Worm (Caenorhabditis elegans) whole organism, L1 larva: Measurements from ENCODE around the gene T19D12.9.

Experiments used
- C04F5.9 ChIP-seq: sonication (generic microtip); optimal IDR thresholded peaks from 2 replicates; lab custom pipeline; 2016; ENCODE audit warnings: missing genetic modification characterization, missing compliant biosample characterization
- F16B12.6 ChIP-seq: fragments of 150-350 bp; optimal IDR thresholded peaks from 2 replicates; lab custom pipeline; 2014; ENCODE audit warnings: missing biosample characterization, missing genetic modification characterization
- Y116A8C.19 ChIP-seq: sonication (generic microtip); optimal IDR thresholded peaks from 2 replicates; lab custom pipeline; 2016; ENCODE audit warnings: missing compliant biosample characterization, missing genetic modification characterization, borderline replicate concordance
- aha-1 ChIP-seq: fragments of 150-350 bp; optimal IDR thresholded peaks from 2 replicates; lab custom pipeline; 2014; ENCODE audit warnings: missing biosample characterization, missing genetic modification characterization
- aly-2 ChIP-seq: fragments of 150-350 bp; optimal IDR thresholded peaks from 2 replicates; lab custom pipeline; 2014; ENCODE audit warnings: missing biosample characterization, missing genetic modification characterization
- blmp-1 ChIP-seq: fragments of 150-350 bp; optimal IDR thresholded peaks from 2 replicates; lab custom pipeline; 2014; ENCODE audit warnings: missing biosample characterization, missing genetic modification characterization
- ceh-82 ChIP-seq, 3 experiments: fragments of 150-350 bp in 1 of 3; sonication (generic microtip) in 2 of 3; optimal IDR thresholded peaks; 2 replicates each; lab custom pipeline; 2014 to 2017; ENCODE audit warnings: missing biosample characterization in 3 of 3, missing genetic modification characterization in 3 of 3
- ceh-90 ChIP-seq: sonication (generic microtip); optimal IDR thresholded peaks from 2 replicates; lab custom pipeline; 2016; ENCODE audit warnings: missing genetic modification characterization, missing compliant biosample characterization
- efl-1 ChIP-seq, 4 experiments: fragments of 150-350 bp; optimal IDR thresholded peaks in 3 of 4; peaks in 1 of 4; 1 replicate in 1 of 4; 2 replicates in 3 of 4; lab custom pipeline; 2014; ENCODE audit warnings: missing biosample characterization in 2 of 4, missing genetic modification characterization in 2 of 4, missing genetic modification reagents in 2 of 4
- efl-3 ChIP-seq: fragments of 200-800 bp; sonication (Bioruptor generic); optimal IDR thresholded peaks from 2 replicates; lab custom pipeline; 2018; ENCODE audit warnings: mild to moderate bottlenecking, missing genetic modification characterization, missing compliant biosample characterization
- elt-2 ChIP-seq: sonication (generic microtip); optimal IDR thresholded peaks from 2 replicates; lab custom pipeline; 2016; ENCODE audit warnings: missing genetic modification characterization, mild to moderate bottlenecking, inconsistent platforms, missing compliant biosample characterization, missing genetic modification reagents
- elt-3 ChIP-seq, 6 experiments: fragments of 150-350 bp in 1 of 6; sonication (generic microtip); optimal IDR thresholded peaks; 2 replicates each; lab custom pipeline; 2017 to 2018; ENCODE audit warnings: missing biosample characterization in 6 of 6, missing genetic modification characterization in 6 of 6, inconsistent platforms in 1 of 6
- ets-5 ChIP-seq: fragments of 200-800 bp; sonication (Bioruptor generic); IDR thresholded peaks from 2 replicates; pipeline ENCODE4 v1.3.6; 2022; ENCODE audit warnings: missing genetic modification characterization, missing compliant biosample characterization
- fkh-10 ChIP-seq: sonication (generic microtip); optimal IDR thresholded peaks from 2 replicates; lab custom pipeline; 2017; ENCODE audit warnings: missing biosample characterization, missing genetic modification reagents, missing genetic modification characterization
- fos-1 ChIP-seq: fragments of 150-350 bp; optimal IDR thresholded peaks from 2 replicates; lab custom pipeline; 2014; ENCODE audit warnings: missing biosample characterization, missing genetic modification characterization
- hpl-2 ChIP-seq: fragments of 150-350 bp; optimal IDR thresholded peaks from 2 replicates; lab custom pipeline; 2014; ENCODE audit warnings: missing biosample characterization, missing genetic modification reagents, missing genetic modification characterization
- jun-1 ChIP-seq: fragments of 150-350 bp; optimal IDR thresholded peaks from 2 replicates; lab custom pipeline; 2014; ENCODE audit warnings: missing biosample characterization, missing genetic modification reagents, missing genetic modification characterization
- lin-14 ChIP-seq: fragments of 200-800 bp; sonication (Bioruptor generic); optimal IDR thresholded peaks from 2 replicates; lab custom pipeline; 2018; ENCODE audit warnings: mild to moderate bottlenecking, missing genetic modification characterization, moderate library complexity, missing compliant biosample characterization
- lin-35 ChIP-seq, 2 experiments: fragments of 150-350 bp; optimal IDR thresholded peaks; 2 replicates each; lab custom pipeline; 2014; ENCODE audit warnings: missing biosample characterization in 2 of 2, missing genetic modification characterization in 2 of 2, missing genetic modification reagents in 2 of 2
- lin-39 ChIP-seq: fragments of 150-350 bp; optimal IDR thresholded peaks from 2 replicates; lab custom pipeline; 2014; ENCODE audit warnings: missing biosample characterization, missing genetic modification reagents, missing genetic modification characterization
- lsy-2 ChIP-seq, 2 experiments: fragments of 150-350 bp; optimal IDR thresholded peaks; 2 replicates each; lab custom pipeline; 2014; ENCODE audit warnings: missing biosample characterization in 2 of 2, missing genetic modification characterization in 2 of 2
- mef-2 ChIP-seq: fragments of 150-350 bp; optimal IDR thresholded peaks from 2 replicates; lab custom pipeline; 2014; ENCODE audit warnings: missing biosample characterization, missing genetic modification characterization
- nhr-19 ChIP-seq: fragments of 200-800 bp; sonication (Bioruptor generic); conservative IDR thresholded peaks from 2 replicates; pipeline ENCODE4 v1.3.6; 2022; ENCODE audit warnings: missing genetic modification characterization, missing compliant biosample characterization
- nhr-20 ChIP-seq: sonication (generic microtip); optimal IDR thresholded peaks from 2 replicates; lab custom pipeline; 2016; ENCODE audit warnings: mild to moderate bottlenecking, missing genetic modification characterization, missing compliant biosample characterization
- nhr-47 ChIP-seq: sonication (generic microtip); optimal IDR thresholded peaks from 2 replicates; lab custom pipeline; 2016; ENCODE audit warnings: mild to moderate bottlenecking, missing genetic modification characterization, moderate library complexity, missing compliant biosample characterization
- nhr-76 ChIP-seq: sonication (generic microtip); optimal IDR thresholded peaks from 2 replicates; lab custom pipeline; 2017; ENCODE audit warnings: missing biosample characterization, missing genetic modification characterization
- nhr-85 ChIP-seq: sonication (generic microtip); peaks from one replicate; lab custom pipeline; 2016; ENCODE audit warnings: missing genetic modification characterization, inconsistent platforms, missing compliant biosample characterization
- nhr-90 ChIP-seq: sonication (generic microtip); optimal IDR thresholded peaks from 2 replicates; lab custom pipeline; 2016; ENCODE audit warnings: mild to moderate bottlenecking, missing genetic modification characterization, missing compliant biosample characterization; ENCODE audit not compliant: poor library complexity
- pag-3 ChIP-seq: sonication (generic microtip); optimal IDR thresholded peaks from 2 replicates; lab custom pipeline; 2017; ENCODE audit warnings: missing genetic modification characterization, mild to moderate bottlenecking, missing compliant biosample characterization, antibody characterized with exemption, borderline replicate concordance; ENCODE audit not compliant: insufficient read depth
- pax-3 ChIP-seq: fragments of 200-800 bp; sonication (Bioruptor generic); optimal IDR thresholded peaks from 2 replicates; lab custom pipeline; 2018; ENCODE audit warnings: mild to moderate bottlenecking, missing genetic modification characterization, moderate library complexity, missing compliant biosample characterization
- pqm-1 ChIP-seq: sonication (generic microtip); optimal IDR thresholded peaks from 3 replicates; lab custom pipeline; 2017; ENCODE audit warnings: missing biosample characterization, missing genetic modification characterization
- sptf-1 ChIP-seq: fragments of 150-350 bp; optimal IDR thresholded peaks from 2 replicates; lab custom pipeline; 2014; ENCODE audit warnings: missing biosample characterization, missing genetic modification characterization
- tbx-2 ChIP-seq: sonication (generic microtip); optimal IDR thresholded peaks from 2 replicates; lab custom pipeline; 2016; ENCODE audit warnings: missing genetic modification characterization, missing compliant biosample characterization
- unc-30 ChIP-seq: sonication (generic microtip); optimal IDR thresholded peaks from 2 replicates; lab custom pipeline; 2017; ENCODE audit warnings: missing biosample characterization, missing genetic modification characterization
- vab-15 ChIP-seq: sonication (generic microtip); optimal IDR thresholded peaks from 2 replicates; lab custom pipeline; 2017; ENCODE audit warnings: missing genotype, mild to moderate bottlenecking, missing genetic modification characterization, missing compliant biosample characterization
- zip-4 ChIP-seq: fragments of 200-800 bp; sonication (Bioruptor generic); optimal IDR thresholded peaks from 2 replicates; lab custom pipeline; 2018; ENCODE audit warnings: mild to moderate bottlenecking, missing genetic modification characterization, moderate library complexity, missing compliant biosample characterization
- ztf-11 ChIP-seq, 2 experiments: sonication (generic microtip); optimal IDR thresholded peaks; 2 replicates each; lab custom pipeline; 2016 to 2017; ENCODE audit warnings: missing genetic modification characterization in 2 of 2, missing biosample characterization in 1 of 2, missing compliant biosample characterization in 1 of 2

The T19D12.9 gene

DNA sequence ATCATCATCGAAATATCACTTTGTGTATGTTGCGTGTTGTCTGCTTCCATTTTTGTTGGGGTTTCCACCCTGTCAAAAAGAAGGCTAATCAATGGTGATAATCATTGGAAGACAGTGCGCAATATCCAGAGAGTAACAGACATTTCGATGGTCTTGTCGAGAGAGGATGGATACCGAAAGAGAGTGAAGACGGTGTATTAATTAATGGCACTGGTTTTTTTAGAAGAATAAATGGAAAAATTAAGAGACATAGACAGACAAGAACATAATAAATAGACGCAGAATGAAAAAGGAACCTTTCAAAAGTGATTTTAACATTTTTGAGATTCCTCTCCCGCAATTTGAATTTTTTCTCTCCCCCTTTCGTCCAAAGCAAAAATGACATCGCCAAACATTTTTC, 35.2 kb downstream of the T19D12.9 start (continued):
- TF ChIP-seq nhr-47 (tag; lab: Kevin White, UChicago) (no peak), fkh-10 (GFP tag; lab: Kevin White, UChicago) (no peak), elt-3 (tag; optimal IDR thresholded peaks at IDR 0.05; lab: Kevin White, UChicago) (peak in 3 of 6 experiments; percentile 21 to 79 (median 24)), hpl-2 (no peak), unc-30 (tag; lab: Kevin White, UChicago) (no peak), pax-3 (tag; lab: Kevin White, UChicago) (no peak), efl-3 (no peak), nhr-76 (tag; lab: Kevin White, UChicago) (no peak), zip-4 (GFP tag; lab: Kevin White, UChicago) (no peak), jun-1 (tag; lab: Kevin White, UChicago) (no peak), nhr-90 (tag; lab: Kevin White, UChicago) (no peak)

DNA sequence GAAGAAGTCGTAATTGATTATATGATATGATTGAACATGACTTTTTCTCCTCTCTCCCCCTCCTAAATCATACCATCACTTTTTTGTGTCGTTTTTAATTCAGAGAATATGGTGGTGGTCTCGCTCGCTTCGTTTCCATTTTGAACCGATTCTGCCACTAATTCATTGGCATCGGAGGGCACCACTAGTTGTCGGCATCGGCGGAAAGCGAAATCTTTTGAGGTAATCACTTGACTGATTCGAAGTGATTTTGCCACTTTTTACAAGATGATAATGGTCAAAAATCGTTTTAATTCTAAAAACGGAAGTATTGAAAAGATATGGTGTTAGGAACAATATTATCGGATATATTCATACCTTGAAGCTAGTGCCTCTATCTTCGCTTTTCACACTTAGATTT, 37.4 kb downstream of the T19D12.9 start, which contains the start of gene klf-3:
TSS of gene klf-3 (plus strand) at position 109 of the 400 bp plus-strand sequence.
- TF ChIP-seq pag-3 (tag; lab: Kevin White, UChicago) (peak; percentile 53), blmp-1 (peak; percentile 59), elt-3 (tag; optimal IDR thresholded peaks at IDR 0.05; lab: Kevin White, UChicago) (peak in 1 of 6 experiments; percentile 17), nhr-19 (GFP tag; lab: Robert Waterston, UW) (no peak), ceh-82 (tag; optimal IDR thresholded peaks at IDR 0.05; lab: Kevin White, UChicago) (no peak)
- TF ChIP-seq, all 84 proteins: peak for 3

DNA sequence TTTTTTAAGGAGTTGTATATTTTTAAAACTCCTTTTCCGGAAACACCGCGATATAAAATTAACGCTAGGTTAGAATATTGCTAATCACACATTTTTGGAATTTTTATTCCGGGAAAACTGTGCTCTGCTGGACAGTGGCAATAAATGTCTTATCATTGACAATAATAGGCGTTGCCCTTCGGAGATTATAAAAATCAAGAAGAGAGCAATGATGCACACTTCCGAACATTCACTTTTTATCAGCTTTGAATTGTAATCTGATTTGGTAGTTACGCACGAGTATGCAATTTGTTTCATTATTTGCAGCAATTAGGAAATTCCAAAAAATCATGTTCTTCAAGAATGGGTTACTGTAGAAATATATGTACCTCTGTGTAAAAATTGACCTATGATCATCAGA, 38.0 kb downstream of the T19D12.9 start:
- TF ChIP-seq elt-2 (tag; lab: Kevin White, UChicago) (peak; percentile 69), efl-1 (optimal IDR thresholded peaks at IDR 0.05; lab: Kevin White, UChicago) (no peak), efl-1 (GFP tag; optimal IDR thresholded peaks at IDR 0.05 in 1 of 2; lab: Kevin White, UChicago) (peak in 1 of 2 experiments; percentile 21), vab-15 (tag; lab: Kevin White, UChicago) (no peak)

DNA sequence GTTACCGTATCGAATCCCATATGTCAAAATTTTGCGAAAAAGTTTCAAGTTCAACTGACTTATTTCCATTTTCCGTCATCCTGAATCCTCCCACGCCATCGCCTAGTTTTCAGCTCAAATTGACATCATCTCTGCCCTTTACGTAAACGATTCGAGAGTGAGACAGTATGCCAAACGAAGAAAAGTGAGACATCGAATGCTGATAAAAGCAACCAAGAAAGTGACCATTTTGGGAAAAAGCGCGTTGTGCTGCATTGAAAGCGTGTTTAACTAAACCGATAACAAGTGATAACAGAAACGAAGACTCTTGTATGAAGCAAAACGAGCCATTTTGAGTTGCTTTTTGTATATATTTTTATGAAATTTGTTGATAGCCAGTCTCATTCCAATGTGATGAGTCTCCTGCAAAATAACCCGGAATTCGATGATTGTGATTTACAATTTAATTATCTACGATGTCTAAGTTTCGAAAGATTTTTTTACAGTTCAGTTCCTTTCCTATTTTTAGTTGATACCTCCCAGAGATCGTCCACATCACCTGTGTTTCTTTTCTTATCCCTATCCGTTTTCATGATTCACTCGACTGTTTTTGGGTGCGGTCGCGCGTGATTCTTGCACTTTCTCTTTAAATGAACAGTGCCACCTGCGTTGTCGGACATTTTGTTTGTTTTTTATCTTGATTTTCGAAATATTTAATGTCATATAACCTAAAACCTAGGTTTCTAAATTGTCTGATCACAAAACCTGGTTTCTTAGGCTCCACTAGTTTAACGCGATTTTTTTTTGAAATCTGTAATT, 38.8 kb downstream of the T19D12.9 start:
- TF ChIP-seq ets-5 (GFP tag; lab: Robert Waterston, UW) (no peak), pqm-1 (tag; lab: Kevin White, UChicago) (no peak), tbx-2 (no peak), nhr-20 (tag; lab: Kevin White, UChicago) (no peak), pax-3 (tag; lab: Kevin White, UChicago) (no peak), elt-3 (tag; optimal IDR thresholded peaks at IDR 0.05; lab: Kevin White, UChicago) (peak in 1 of 6 experiments; percentile 68), sptf-1 (no peak), aha-1 (tag; lab: Kevin White, UChicago) (no peak), jun-1 (tag; lab: Kevin White, UChicago) (no peak), nhr-76 (tag; lab: Kevin White, UChicago) (no peak), efl-3 (no peak), lsy-2 (tag; optimal IDR thresholded peaks at IDR 0.05; lab: Kevin White, UChicago) (no peak), C04F5.9 (tag; lab: Kevin White, UChicago) (no peak), mef-2 (no peak), nhr-85 (tag; lab: Kevin White, UChicago) (peak; percentile 84), F16B12.6 (no peak), ceh-90 (no peak), lin-39 (no peak), fos-1 (tag; lab: Kevin White, UChicago) (no peak), Y116A8C.19 (tag; lab: Kevin White, UChicago) (no peak), fkh-10 (GFP tag; lab: Kevin White, UChicago) (no peak), blmp-1 (peak; percentile 95), lin-35 (GFP tag; optimal IDR thresholded peaks at IDR 0.05; lab: Kevin White, UChicago) (no peak), elt-2 (tag; lab: Kevin White, UChicago) (peak; percentile 83), pag-3 (tag; lab: Kevin White, UChicago) (no peak), lin-14 (GFP tag; lab: Kevin White, UChicago) (peak; percentile 39), aly-2 (tag; lab: Kevin White, UChicago) (no peak), ztf-11 (tag; optimal IDR thresholded peaks at IDR 0.05; lab: Kevin White, UChicago) (no peak)
